Worm (Caenorhabditis elegans): Measurements from ENCODE around the gene srd-13.

Gene srd-13

DNA sequence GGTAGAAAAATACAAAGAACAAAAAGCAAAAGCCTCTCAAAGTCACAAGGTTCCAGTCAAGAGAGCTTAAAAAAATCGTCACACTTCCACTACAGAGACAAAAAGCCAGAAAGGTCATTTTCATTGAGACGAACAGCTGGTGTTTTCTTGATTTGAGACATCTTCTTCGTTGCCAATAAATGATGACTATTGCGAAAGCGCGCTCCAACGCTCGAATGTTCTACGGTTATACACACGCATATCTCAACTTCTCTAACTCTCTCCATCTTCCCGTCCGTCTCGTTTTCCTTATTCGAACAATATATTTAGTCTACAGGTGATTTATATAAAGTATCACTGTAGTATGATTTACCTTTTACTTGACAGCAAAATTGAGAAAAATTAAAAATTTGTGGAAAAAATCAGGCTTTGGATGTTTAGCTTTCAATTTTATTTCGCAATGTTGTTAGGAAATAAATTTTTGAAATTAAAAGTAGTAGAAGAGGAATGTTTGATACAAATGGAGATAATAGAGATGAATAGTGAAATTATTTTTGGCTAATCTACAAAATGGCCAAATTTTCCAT is 30.0 kb upstream of the srd-13 start (continued):
- TF ChIP-seq mab-9 (GFP tag; IDR thresholded peaks at IDR 0.05), result no peak
- no peak for TF ChIP-seq unc-98 (GFP tag; IDR thresholded peaks at IDR 0.05)
- no peak for TF ChIP-seq nhr-77 (tag; optimal IDR thresholded peaks at IDR 0.05)
- TF ChIP-seq snu-23 (GFP tag; optimal IDR thresholded peaks at IDR 0.05), result peak; percentile 63
- TF ChIP-seq ztf-11 (tag; optimal IDR thresholded peaks at IDR 0.05), result no peak
- TF ChIP-seq C04F5.9 (tag; optimal IDR thresholded peaks at IDR 0.05), result no peak
- TF ChIP-seq lin-13 (GFP tag; optimal IDR thresholded peaks at IDR 0.05), result no peak
- TF ChIP-seq swsn-7 (tag; optimal IDR thresholded peaks at IDR 0.05), result peak; percentile 36
- peak in 1 of 2 experiments; percentile 54 for TF ChIP-seq mdl-1 (tag; optimal IDR thresholded peaks at IDR 0.05)
- TF ChIP-seq nhr-47 (tag; optimal IDR thresholded peaks at IDR 0.05), result peak; percentile 5
- TF ChIP-seq sox-4 (tag; optimal IDR thresholded peaks at IDR 0.05), result no peak
- no peak for TF ChIP-seq zag-1 (tag; optimal IDR thresholded peaks at IDR 0.05)
- no peak for TF ChIP-seq pqm-1 (tag; optimal IDR thresholded peaks at IDR 0.05)
- TF ChIP-seq elt-3 (tag; optimal IDR thresholded peaks at IDR 0.05), result peak in 2 of 6 experiments; percentile 29 to 66
- no peak for TF ChIP-seq mef-2 (tag; optimal IDR thresholded peaks at IDR 0.05)

DNA sequence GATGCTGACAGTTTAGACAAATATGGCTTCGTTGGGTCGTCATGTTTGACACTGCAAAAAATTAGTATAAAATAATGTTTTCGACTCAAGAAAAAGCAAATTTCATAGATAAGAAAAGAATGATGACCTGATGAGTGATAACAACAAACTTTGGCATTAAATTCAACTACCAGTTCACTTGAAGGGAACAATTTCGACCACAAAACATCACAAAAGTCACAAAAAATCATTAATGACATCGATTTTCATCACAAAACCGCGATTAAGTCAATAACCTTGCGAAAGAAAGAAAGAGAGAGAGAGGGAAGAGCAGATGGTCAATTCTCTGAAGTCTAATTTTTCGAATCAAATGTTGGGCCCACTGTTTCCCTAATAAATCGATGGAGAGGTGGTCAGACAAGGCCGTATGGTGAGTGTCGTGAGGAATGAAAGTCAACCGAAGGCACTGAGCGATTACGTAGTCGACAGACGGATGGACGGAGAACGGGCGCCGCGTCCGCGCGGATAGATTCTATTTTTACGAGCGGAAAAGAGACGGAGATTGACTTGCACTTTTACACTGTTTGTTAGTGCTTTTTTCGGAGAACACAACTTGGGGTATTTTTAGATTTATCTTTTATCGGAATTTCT is 29.0 kb upstream of the srd-13 start, which contains the start of gene bec-1:
Gene bec-1 (minus strand): TSS at position 51 of the 630 bp plus-strand sequence.
- TF ChIP-seq sptf-1 (tag; optimal IDR thresholded peaks at IDR 0.05), result no peak
- no peak for TF ChIP-seq efl-3 (GFP tag; optimal IDR thresholded peaks at IDR 0.05)
- no peak for TF ChIP-seq pag-3 (tag; optimal IDR thresholded peaks at IDR 0.05; ENCODE audit: borderline replicate concordance, insufficient read depth)
- TF ChIP-seq grh-1 (GFP tag; IDR thresholded peaks at IDR 0.05), result no peak
- no peak for TF ChIP-seq nhr-20 (tag; optimal IDR thresholded peaks at IDR 0.05)
- no peak for TF ChIP-seq rnt-1 (tag; optimal IDR thresholded peaks at IDR 0.05)
- TF ChIP-seq lin-15B (tag; optimal IDR thresholded peaks at IDR 0.05), result no peak
- peak; percentile 19 for TF ChIP-seq blmp-1 (tag; optimal IDR thresholded peaks at IDR 0.05)
- no peak for TF ChIP-seq elt-3 (tag; optimal IDR thresholded peaks at IDR 0.05)
- TF ChIP-seq lin-14 (GFP tag; optimal IDR thresholded peaks at IDR 0.05), result peak; percentile 1
- TF ChIP-seq sup-37 (GFP tag; optimal IDR thresholded peaks at IDR 0.05), result no peak
- no peak for TF ChIP-seq nhr-84 (tag; optimal IDR thresholded peaks at IDR 0.05)
- no peak for TF ChIP-seq efl-1 (optimal IDR thresholded peaks at IDR 0.05)
- TF ChIP-seq efl-1 (GFP tag; optimal IDR thresholded peaks at IDR 0.05 in 1 of 2), result peak in 1 of 2 experiments; percentile 72
- TF ChIP-seq hpl-2 (GFP tag; optimal IDR thresholded peaks at IDR 0.05), result no peak
- TF ChIP-seq fkh-8 (tag; optimal IDR thresholded peaks at IDR 0.05), result no peak
- TF ChIP-seq F16B12.6 (tag; optimal IDR thresholded peaks at IDR 0.05), result no peak
- no peak for TF ChIP-seq C04F5.9 (tag; optimal IDR thresholded peaks at IDR 0.05)
- TF ChIP-seq nhr-47 (tag; optimal IDR thresholded peaks at IDR 0.05), result no peak
- TF ChIP-seq lin-35 (GFP tag; optimal IDR thresholded peaks at IDR 0.05), result no peak
- TF ChIP-seq irx-1 (tag; optimal IDR thresholded peaks at IDR 0.05), result no peak
- no peak for TF ChIP-seq vab-15 (tag; optimal IDR thresholded peaks at IDR 0.05)
- no peak for TF ChIP-seq lsy-2 (tag; optimal IDR thresholded peaks at IDR 0.05)
- no peak for TF ChIP-seq ceh-82 (tag; optimal IDR thresholded peaks at IDR 0.05)
- TF ChIP-seq ceh-90 (tag; optimal IDR thresholded peaks at IDR 0.05), result no peak
- no peak for TF ChIP-seq fos-1 (tag; optimal IDR thresholded peaks at IDR 0.05)
- peak; percentile 2 for TF ChIP-seq mep-1 (tag; optimal IDR thresholded peaks at IDR 0.05)
- no peak for TF ChIP-seq fkh-4 (tag; optimal IDR thresholded peaks at IDR 0.05; ENCODE audit: borderline replicate concordance)

DNA sequence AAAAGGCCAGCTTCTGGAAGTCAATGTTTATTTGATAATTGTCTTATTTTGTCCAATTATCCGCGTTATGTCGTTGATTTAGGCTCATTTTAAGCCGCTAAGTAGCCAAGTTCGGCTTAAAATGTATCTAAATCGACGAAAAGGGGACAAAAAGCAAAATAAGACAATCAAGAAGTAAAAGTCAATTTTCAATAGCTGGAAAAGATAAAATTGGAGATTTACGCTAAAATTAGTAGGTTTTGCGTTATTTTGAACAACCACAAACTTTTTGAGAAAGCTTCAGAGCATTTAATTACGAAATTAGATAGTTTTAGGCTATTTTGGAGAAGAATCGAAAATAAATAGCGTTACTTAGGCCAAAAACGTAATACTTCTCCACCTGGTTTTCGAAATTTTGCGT is 27.4 kb upstream of the srd-13 start:
- TF ChIP-seq nhr-12 (tag; optimal IDR thresholded peaks at IDR 0.05) (no peak), mep-1 (tag; optimal IDR thresholded peaks at IDR 0.05) (no peak), ceh-82 (tag; optimal IDR thresholded peaks at IDR 0.05) (no peak), ces-1 (GFP tag; optimal IDR thresholded peaks at IDR 0.05) (no peak), unc-62 (GFP tag; optimal IDR thresholded peaks at IDR 0.05) (no peak), ama-1 (optimal IDR thresholded peaks at IDR 0.05) (no peak), nhr-85 (tag) (peak; percentile 13)

Measured in whole organism, L1 larva.